Fruit fly (Drosophila melanogaster): ENCODE measurements around the gene CG5274.

CG5274 gene

DNA sequence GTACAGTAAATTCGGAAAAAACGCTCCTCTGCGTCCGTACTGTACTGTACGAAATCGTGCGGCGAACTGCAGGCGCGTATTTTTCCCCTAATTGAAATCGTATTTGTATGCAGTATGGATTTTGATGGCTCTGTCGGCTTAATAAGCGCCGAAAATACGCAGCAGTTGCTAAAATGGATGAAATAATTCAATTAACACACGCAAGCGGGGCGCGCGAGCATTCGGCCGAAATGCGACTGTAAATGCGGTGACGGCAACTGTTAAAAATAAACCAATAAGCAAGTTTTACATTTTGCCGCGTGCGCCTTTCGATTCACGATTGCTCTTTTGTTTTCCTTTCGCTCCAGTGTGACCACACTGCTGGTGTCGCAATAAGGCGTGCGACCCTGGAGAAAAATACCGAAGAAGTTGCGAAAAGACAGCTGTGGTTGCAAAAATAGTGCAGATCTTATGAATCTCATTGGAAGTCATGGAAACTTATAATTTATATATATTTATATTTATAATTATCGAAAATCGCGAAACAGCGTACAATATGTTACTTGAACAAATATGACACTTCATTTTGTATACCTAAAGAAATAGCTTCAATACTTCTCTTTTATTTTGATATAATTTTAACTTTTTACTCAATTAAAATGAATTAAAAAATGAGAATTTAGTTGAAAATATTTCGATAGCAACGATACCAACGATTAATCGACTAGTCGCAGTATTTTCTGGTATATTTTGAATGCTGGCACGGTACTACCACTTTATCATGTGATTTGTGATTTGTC lies 45.7 kb upstream of the CG5274 start, which contains the start of the genes CG32428 and CG5969 (continued):
- TF ChIP-seq kay (GFP tag; optimal IDR thresholded peaks at IDR 0.05): peak; percentile 1
- no peak for TF ChIP-seq CG15073 (GFP tag; optimal IDR thresholded peaks at IDR 0.05)
- peak; percentile 77 for TF ChIP-seq CG18599 (GFP tag; optimal IDR thresholded peaks at IDR 0.05)
- no peak for TF ChIP-seq CG10959 (GFP tag; IDR thresholded peaks at IDR 0.05)
- peak; percentile 60 for TF ChIP-seq CG10267 (tag; optimal IDR thresholded peaks at IDR 0.05)
- TF ChIP-seq CG1602 (GFP tag; optimal IDR thresholded peaks at IDR 0.05): peak; percentile 28
- no peak for TF ChIP-seq CG9609 (GFP tag; optimal IDR thresholded peaks at IDR 0.05)
- TF ChIP-seq seq (GFP tag; IDR thresholded peaks at IDR 0.05): no peak
- peak; percentile 37 for TF ChIP-seq CG4424 (GFP tag; optimal IDR thresholded peaks at IDR 0.05)
- TF ChIP-seq CG14441 (GFP tag; IDR thresholded peaks at IDR 0.05): peak; percentile 76
- TF ChIP-seq Doc2 (GFP tag; IDR thresholded peaks at IDR 0.05): no peak
- peak; percentile 72 for TF ChIP-seq lab (GFP tag; optimal IDR thresholded peaks at IDR 0.05)
- peak; percentile 29 for TF ChIP-seq CG30431 (GFP tag; optimal IDR thresholded peaks at IDR 0.05)
- no peak for TF ChIP-seq CG1792 (GFP tag; optimal IDR thresholded peaks at IDR 0.05)
- TF ChIP-seq sd (tag; optimal IDR thresholded peaks at IDR 0.05): peak; percentile 69
- TF ChIP-seq E2f1 (GFP tag; IDR thresholded peaks at IDR 0.05): peak; percentile 60; the same call in 1 of the 2 replicates
- TF ChIP-seq lbe (GFP tag; optimal IDR thresholded peaks at IDR 0.05): peak; percentile 54
- TF ChIP-seq chn (GFP tag; optimal IDR thresholded peaks at IDR 0.05): peak; percentile 4
- no peak for TF ChIP-seq gce (GFP tag; IDR thresholded peaks at IDR 0.05)
- peak; percentile 28 for TF ChIP-seq CG12155 (GFP tag; optimal IDR thresholded peaks at IDR 0.05)
- peak; percentile 62 for TF ChIP-seq pzg (GFP tag; optimal IDR thresholded peaks at IDR 0.05)
- TF ChIP-seq stc (GFP tag; IDR thresholded peaks at IDR 0.05): no peak
- TF ChIP-seq CG13775 (GFP tag; optimal IDR thresholded peaks at IDR 0.05): peak; percentile 58
- peak; percentile 77 for TF ChIP-seq rib (GFP tag; IDR thresholded peaks at IDR 0.05)
- peak; percentile 80 for TF ChIP-seq CG2678 (tag; optimal IDR thresholded peaks at IDR 0.05)
- TF ChIP-seq fd3F (GFP tag; optimal IDR thresholded peaks at IDR 0.05): peak; percentile 58
- TF ChIP-seq CG3995 (GFP tag; optimal IDR thresholded peaks at IDR 0.05): peak; percentile 95
- TF ChIP-seq pita (GFP tag; optimal IDR thresholded peaks at IDR 0.05): no peak
- TF ChIP-seq CG10209 (GFP tag; optimal IDR thresholded peaks at IDR 0.05): peak; percentile 70
- TF ChIP-seq Lpt (GFP tag; optimal IDR thresholded peaks at IDR 0.05): no peak
- peak; percentile 61 for TF ChIP-seq CG10366 (GFP tag; IDR thresholded peaks at IDR 0.05)
- peak; percentile 80 for TF ChIP-seq gem (tag; optimal IDR thresholded peaks at IDR 0.05)
- TF ChIP-seq CG8290 (GFP tag; optimal IDR thresholded peaks at IDR 0.05): no peak
- TF ChIP-seq CG8290 (tag; optimal IDR thresholded peaks at IDR 0.05): peak in 1 of 2 experiments; percentile 58
- peak; percentile 12 for TF ChIP-seq CG7271 (tag; optimal IDR thresholded peaks at IDR 0.05)
- TF ChIP-seq HHEX (GFP tag; optimal IDR thresholded peaks at IDR 0.05): peak; percentile 58
- TF ChIP-seq hb (GFP tag; IDR thresholded peaks at IDR 0.05; ENCODE audit: partially characterized antibody): no peak
- TF ChIP-seq zf30C (GFP tag; optimal IDR thresholded peaks at IDR 0.05): no peak
- no peak for TF ChIP-seq CG8089 (GFP tag; optimal IDR thresholded peaks at IDR 0.05)
- peak; percentile 19; the same call in 1 of the 3 replicates for TF ChIP-seq CG14050 (GFP tag; IDR thresholded peaks at IDR 0.05)
- peak; percentile 54 for TF ChIP-seq CG18262 (tag; optimal IDR thresholded peaks at IDR 0.05)
- peak; percentile 55 for TF ChIP-seq Deaf1 (tag; optimal IDR thresholded peaks at IDR 0.05)
- TF ChIP-seq scrt (GFP tag; optimal IDR thresholded peaks at IDR 0.05): peak; percentile 9
- peak; percentile 15 for TF ChIP-seq sqz (GFP tag; optimal IDR thresholded peaks at IDR 0.05)
- peak; percentile 79 for TF ChIP-seq CG12391 (tag; optimal IDR thresholded peaks at IDR 0.05)
- TF ChIP-seq Nf-YB (GFP tag; optimal IDR thresholded peaks at IDR 0.05): peak; percentile 58
- TF ChIP-seq ro (GFP tag; IDR thresholded peaks at IDR 0.05): no peak
- TF ChIP-seq chinmo (GFP tag; IDR thresholded peaks at IDR 0.05; ENCODE audit: partially characterized antibody): peak; percentile 64; the same call in 1 of the 4 replicates
- TF ChIP-seq gro (GFP tag; optimal IDR thresholded peaks at IDR 0.05): peak; percentile 9
- TF ChIP-seq trh (GFP tag; optimal IDR thresholded peaks at IDR 0.05): no peak

Measured in whole organism, embryonic.